Fruit fly (Drosophila melanogaster): Measurements from ENCODE around the gene colt.

colt gene

dm6 chr2L:2753789-2754436 lies 16.0 kb downstream of the colt start:
- TF ChIP-seq ttk (optimal IDR thresholded peaks at IDR 0.05) (no peak), Myc (optimal IDR thresholded peaks at IDR 0.05) (no peak), insv (optimal IDR thresholded peaks at IDR 0.05) (no peak), h (optimal IDR thresholded peaks at IDR 0.05) (no peak), psq (optimal IDR thresholded peaks at IDR 0.05) (no peak), Sin3A (optimal IDR thresholded peaks at IDR 0.05) (no peak)

- no peak for TF ChIP-seq Sin3A (optimal IDR thresholded peaks at IDR 0.05)
- no peak for TF ChIP-seq ttk (optimal IDR thresholded peaks at IDR 0.05)
- no peak for TF ChIP-seq psq (optimal IDR thresholded peaks at IDR 0.05)
- TF ChIP-seq h (optimal IDR thresholded peaks at IDR 0.05) = no peak
- TF ChIP-seq insv (optimal IDR thresholded peaks at IDR 0.05) = no peak
- TF ChIP-seq Myc (optimal IDR thresholded peaks at IDR 0.05) = no peak
Measured at dm6 chr2L:2752460-2753411, 17.1 kb downstream of the colt start, which contains the start of gene Pgk. TSS of gene Pgk (minus strand) at chr2L:2753068.

dm6 chr2L:2751904-2752459 lies 17.9 kb downstream of the colt start, which contains the start of gene Bacc:
TSS of gene Bacc (plus strand) at chr2L:2752445.
- TF ChIP-seq psq (optimal IDR thresholded peaks at IDR 0.05) (no peak), Sin3A (optimal IDR thresholded peaks at IDR 0.05) (no peak), ttk (optimal IDR thresholded peaks at IDR 0.05) (no peak), Myc (optimal IDR thresholded peaks at IDR 0.05) (no peak), h (optimal IDR thresholded peaks at IDR 0.05) (no peak), insv (optimal IDR thresholded peaks at IDR 0.05) (no peak)

dm6 chr2L:2751085-2751710 lies 18.7 kb downstream of the colt start:
- TF ChIP-seq h (optimal IDR thresholded peaks at IDR 0.05) = no peak
- TF ChIP-seq Myc (optimal IDR thresholded peaks at IDR 0.05) = no peak
- no peak for TF ChIP-seq psq (optimal IDR thresholded peaks at IDR 0.05)
- TF ChIP-seq Sin3A (optimal IDR thresholded peaks at IDR 0.05) = no peak
- no peak for TF ChIP-seq ttk (optimal IDR thresholded peaks at IDR 0.05)
- TF ChIP-seq insv (optimal IDR thresholded peaks at IDR 0.05) = no peak

dm6 chr2L:2750337-2751084 lies 19.4 kb downstream of the colt start:
- no peak for TF ChIP-seq psq (optimal IDR thresholded peaks at IDR 0.05)
- TF ChIP-seq ttk (optimal IDR thresholded peaks at IDR 0.05) = no peak
- no peak for TF ChIP-seq h (optimal IDR thresholded peaks at IDR 0.05)
- no peak for TF ChIP-seq Sin3A (optimal IDR thresholded peaks at IDR 0.05)
- TF ChIP-seq insv (optimal IDR thresholded peaks at IDR 0.05) = no peak
- TF ChIP-seq Myc (optimal IDR thresholded peaks at IDR 0.05) = no peak

dm6 chr2L:2749144-2749766 lies 20.6 kb downstream of the colt start:
- TF ChIP-seq ttk (optimal IDR thresholded peaks at IDR 0.05) = peak; percentile 23
- no peak for TF ChIP-seq insv (optimal IDR thresholded peaks at IDR 0.05)

- TF ChIP-seq ttk (optimal IDR thresholded peaks at IDR 0.05) (no peak), h (optimal IDR thresholded peaks at IDR 0.05) (no peak), insv (optimal IDR thresholded peaks at IDR 0.05) (no peak), psq (optimal IDR thresholded peaks at IDR 0.05) (no peak), Myc (optimal IDR thresholded peaks at IDR 0.05) (no peak), Sin3A (optimal IDR thresholded peaks at IDR 0.05) (no peak)
Measured at dm6 chr2L:2748480-2749143, 21.3 kb downstream of the colt start.

dm6 chr2L:2744852-2745251 lies 25.0 kb downstream of the colt start, which contains the start of the genes CG9961 and Cwc25:
TSS of gene CG9961 (minus strand) at chr2L:2744934.
TSS of gene Cwc25 (plus strand) at chr2L:2745098.
- TF ChIP-seq h (optimal IDR thresholded peaks at IDR 0.05) = no peak
- no peak for TF ChIP-seq ttk (optimal IDR thresholded peaks at IDR 0.05)
- TF ChIP-seq insv (optimal IDR thresholded peaks at IDR 0.05) = no peak
- TF ChIP-seq Myc (optimal IDR thresholded peaks at IDR 0.05) = no peak
- no peak for TF ChIP-seq psq (optimal IDR thresholded peaks at IDR 0.05)
- TF ChIP-seq Sin3A (optimal IDR thresholded peaks at IDR 0.05) = no peak

dm6 chr2L:2739820-2740230 lies 30.0 kb downstream of the colt start, which contains the start of gene Hrs:
TSS of gene Hrs (plus strand) at chr2L:2739986.
- no peak for TF ChIP-seq psq (optimal IDR thresholded peaks at IDR 0.05)
- TF ChIP-seq h (optimal IDR thresholded peaks at IDR 0.05) = no peak
- no peak for TF ChIP-seq Sin3A (optimal IDR thresholded peaks at IDR 0.05)
- no peak for TF ChIP-seq Myc (optimal IDR thresholded peaks at IDR 0.05)
- no peak for TF ChIP-seq insv (optimal IDR thresholded peaks at IDR 0.05)
- no peak for TF ChIP-seq ttk (optimal IDR thresholded peaks at IDR 0.05)

dm6 chr2L:2737561-2737960 lies 32.3 kb downstream of the colt start:
- no peak for TF ChIP-seq ttk (optimal IDR thresholded peaks at IDR 0.05)
- TF ChIP-seq insv (optimal IDR thresholded peaks at IDR 0.05) = no peak
- TF ChIP-seq Sin3A (optimal IDR thresholded peaks at IDR 0.05) = no peak
- no peak for TF ChIP-seq Myc (optimal IDR thresholded peaks at IDR 0.05)
- no peak for TF ChIP-seq h (optimal IDR thresholded peaks at IDR 0.05)
- no peak for TF ChIP-seq psq (optimal IDR thresholded peaks at IDR 0.05)

Measured in Kc167 (cell line).